Comparison of ENCODE assay signal across 2 fruit fly cellular contexts in genomic region chr3R:7530184-7530821, dm6.
TF ChIP-seq lines count a peak whose summit lies in the region.

Gene Rtnl2, minus strand, starts transcription at chr3R:7530241.
Gene alphaTub84D, plus strand, starts transcription at chr3R:7530753.

- no peak for TF ChIP-seq CTCF in whole organism, embryonic (GFP tag; optimal IDR thresholded peaks at IDR 0.05; lab: Kevin White, UChicago)

TF ChIP-seq in whole organism, embryonic, 481 proteins besides CTCF, POLR2A, EP300 and RAD21 (continues in another document):
- TF ChIP-seq Hmr (GFP tag; optimal IDR thresholded peaks at IDR 0.05; lab: Kevin White, UChicago), result no peak
- TF ChIP-seq CHES-1-like (GFP tag; optimal IDR thresholded peaks at IDR 0.05; lab: Kevin White, UChicago), result no peak
- TF ChIP-seq z (GFP tag; IDR thresholded peaks at IDR 0.05; lab: Robert Waterston, UW), result no peak
- peak; percentile 36 for TF ChIP-seq Ets65A (GFP tag; lab: Kevin White, UChicago)
- peak; percentile 77 for TF ChIP-seq gfzf (GFP tag; optimal IDR thresholded peaks at IDR 0.05; lab: Kevin White, UChicago)
- TF ChIP-seq phol (tag; optimal IDR thresholded peaks at IDR 0.05; lab: Kevin White, UChicago), result peak; percentile 29
- no peak for TF ChIP-seq CG4854 (GFP tag; optimal IDR thresholded peaks at IDR 0.05; lab: Kevin White, UChicago)
- peak; percentile 36 for TF ChIP-seq CG4617 (GFP tag; optimal IDR thresholded peaks at IDR 0.05; lab: Kevin White, UChicago; ENCODE audit: borderline replicate concordance)
- peak; percentile 79 for TF ChIP-seq Dp (GFP tag; optimal IDR thresholded peaks at IDR 0.05; lab: Kevin White, UChicago)
- no peak for TF ChIP-seq hb (GFP tag; IDR thresholded peaks at IDR 0.05; lab: Robert Waterston, UW; ENCODE audit: partially characterized antibody)
- 0 out of 2 replicates have a peak, but pooled peaks have one; percentile 7 for TF ChIP-seq Bgb (GFP tag; IDR thresholded peaks at IDR 0.05; lab: Robert Waterston, UW; ENCODE audit: partially characterized antibody)
- TF ChIP-seq Jarid2 (GFP tag; optimal IDR thresholded peaks at IDR 0.05; lab: Kevin White, UChicago), result no peak
- no peak for TF ChIP-seq seq (GFP tag; IDR thresholded peaks at IDR 0.05; lab: Robert Waterston, UW)
- TF ChIP-seq CG13894 (tag; optimal IDR thresholded peaks at IDR 0.05; lab: Kevin White, UChicago), result no peak
- no peak for TF ChIP-seq CG18476 (GFP tag; optimal IDR thresholded peaks at IDR 0.05; lab: Kevin White, UChicago)
- peak; percentile 85 for TF ChIP-seq E2f2 (GFP tag; IDR thresholded peaks at IDR 0.05; lab: Robert Waterston, UW)
- peak; percentile 35 for TF ChIP-seq CG10267 (tag; optimal IDR thresholded peaks at IDR 0.05; lab: Kevin White, UChicago)
- TF ChIP-seq CG30020 (tag; optimal IDR thresholded peaks at IDR 0.05; lab: Kevin White, UChicago), result peak; percentile 57
- no peak for TF ChIP-seq trh (GFP tag; optimal IDR thresholded peaks at IDR 0.05; lab: Kevin White, UChicago)
- no peak for TF ChIP-seq CG7987 (GFP tag; optimal IDR thresholded peaks at IDR 0.05; lab: Kevin White, UChicago)
- peak in 1 of 2 experiments; percentile 73 for TF ChIP-seq Pdp1 (GFP tag; optimal IDR thresholded peaks at IDR 0.05; lab: Kevin White, UChicago)
- TF ChIP-seq ewg (GFP tag; optimal IDR thresholded peaks at IDR 0.05; lab: Kevin White, UChicago), result peak; percentile 85
- TF ChIP-seq nmo (GFP tag; optimal IDR thresholded peaks at IDR 0.05; lab: Kevin White, UChicago), result peak; percentile 38
- no peak for TF ChIP-seq CG32772 (GFP tag; IDR thresholded peaks at IDR 0.05; lab: Robert Waterston, UW)
- peak; percentile 16 for TF ChIP-seq CG15514 (GFP tag; optimal IDR thresholded peaks at IDR 0.05; lab: Kevin White, UChicago)
- TF ChIP-seq fd102C (GFP tag; optimal IDR thresholded peaks at IDR 0.05; lab: Kevin White, UChicago), result no peak
- no peak for TF ChIP-seq ato (GFP tag; IDR thresholded peaks at IDR 0.05; lab: Robert Waterston, UW; ENCODE audit: partially characterized antibody)
- no peak for TF ChIP-seq BtbVII (GFP tag; optimal IDR thresholded peaks at IDR 0.05; lab: Kevin White, UChicago)
- TF ChIP-seq CG17186 (GFP tag; optimal IDR thresholded peaks at IDR 0.05; lab: Kevin White, UChicago), result peak; percentile 88
- no peak for TF ChIP-seq salm (tag; optimal IDR thresholded peaks at IDR 0.05; lab: Kevin White, UChicago)
- no peak for TF ChIP-seq chinmo (GFP tag; IDR thresholded peaks at IDR 0.05; lab: Robert Waterston, UW; ENCODE audit: partially characterized antibody)
- TF ChIP-seq CG2116 (GFP tag; optimal IDR thresholded peaks at IDR 0.05; lab: Kevin White, UChicago), result peak; percentile 77
- TF ChIP-seq Sox100B (GFP tag; optimal IDR thresholded peaks at IDR 0.05; lab: Kevin White, UChicago), result no peak
- TF ChIP-seq CG6689 (GFP tag; IDR thresholded peaks at IDR 0.05; lab: Robert Waterston, UW), result no peak
- TF ChIP-seq tna (GFP tag; IDR thresholded peaks at IDR 0.05; lab: Robert Waterston, UW; ENCODE audit: partially characterized antibody), result no peak
- no peak for TF ChIP-seq cg (GFP tag; optimal IDR thresholded peaks at IDR 0.05; lab: Kevin White, UChicago)
- no peak for TF ChIP-seq peb (GFP tag; IDR thresholded peaks at IDR 0.05; lab: Robert Waterston, UW)
- 0 out of 2 replicates have a peak, but pooled peaks have one; percentile 23 for TF ChIP-seq bbx (GFP tag; IDR thresholded peaks at IDR 0.05; lab: Robert Waterston, UW; ENCODE audit: partially characterized antibody)
- TF ChIP-seq CG7745 (tag; optimal IDR thresholded peaks at IDR 0.05; lab: Kevin White, UChicago), result no peak
- no peak for TF ChIP-seq Myb (GFP tag; optimal IDR thresholded peaks at IDR 0.05; lab: Kevin White, UChicago)
- TF ChIP-seq crp (GFP tag; optimal IDR thresholded peaks at IDR 0.05; lab: Kevin White, UChicago), result no peak
- no peak for TF ChIP-seq CG15073 (GFP tag; optimal IDR thresholded peaks at IDR 0.05; lab: Kevin White, UChicago)
- no peak for TF ChIP-seq Eip74EF (GFP tag; optimal IDR thresholded peaks at IDR 0.05; lab: Kevin White, UChicago)
- TF ChIP-seq Sry-δ (GFP tag; optimal IDR thresholded peaks at IDR 0.05; lab: Kevin White, UChicago), result peak; percentile 19
- no peak for TF ChIP-seq ash1 (GFP tag; optimal IDR thresholded peaks at IDR 0.05; lab: Kevin White, UChicago)

TF ChIP-seq in whole organism, prepupa, 60 proteins besides CTCF, POLR2A, EP300 and RAD21:
- TF ChIP-seq svp (GFP tag; lab: Kevin White, UChicago), result peak; percentile 80
- peak; percentile 19 for TF ChIP-seq Sox14 (GFP tag; optimal IDR thresholded peaks at IDR 0.05; lab: Kevin White, UChicago)
- TF ChIP-seq Hr39 (GFP tag; optimal IDR thresholded peaks at IDR 0.05; lab: Kevin White, UChicago), result no peak
- no peak for TF ChIP-seq CG11294 (GFP tag; IDR thresholded peaks at IDR 0.05; lab: Robert Waterston, UW)
- peak; percentile 46 for TF ChIP-seq Eip78C (GFP tag; lab: Kevin White, UChicago)
- no peak for TF ChIP-seq CG3032 (tag; optimal IDR thresholded peaks at IDR 0.05; lab: Kevin White, UChicago)
- TF ChIP-seq Lpt (GFP tag; optimal IDR thresholded peaks at IDR 0.05; lab: Kevin White, UChicago), result no peak
- TF ChIP-seq Eip93F (GFP tag; optimal IDR thresholded peaks at IDR 0.05; lab: Kevin White, UChicago), result no peak
- TF ChIP-seq CG6163 (GFP tag; IDR thresholded peaks at IDR 0.05; lab: Robert Waterston, UW), result no peak
